Worm (Caenorhabditis elegans): Measurements from ENCODE around the gene F58G6.7.
"Not testable (repeated sequence)": the region's sequence is repeated elsewhere in the genome, so short reads cannot be mapped to it uniquely, and the experiment has no call there.

Gene F58G6.7

DNA sequence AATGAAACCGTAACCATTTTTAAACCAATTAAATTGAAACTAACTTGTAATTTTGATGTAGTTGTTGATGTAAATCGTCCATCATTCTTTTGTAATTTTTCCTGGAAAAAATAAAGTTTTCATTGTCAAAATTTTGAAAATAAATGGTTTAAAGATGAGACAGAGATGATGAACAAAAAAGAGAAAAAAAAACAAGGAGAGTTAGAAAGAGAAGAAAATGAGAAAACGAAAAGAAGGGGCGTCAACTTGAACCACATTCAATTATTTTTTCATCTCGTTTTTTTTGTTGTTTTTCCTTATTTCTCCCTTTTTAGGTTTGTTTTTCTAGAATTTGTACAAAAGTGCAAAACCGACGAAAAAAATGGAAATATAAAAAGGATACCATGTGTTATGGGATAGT, 21.5 kb downstream of the F58G6.7 start, which contains the start of gene nhr-34:
TSS of gene nhr-34 (minus strand) at position 101 of the 400 bp plus-strand sequence.
- no peak for TF ChIP-seq T22C8.4 (GFP tag; IDR thresholded peaks at IDR 0.05)
- TF ChIP-seq tab-1 (GFP tag; IDR thresholded peaks at IDR 0.05): no peak
- TF ChIP-seq cog-1 (tag; optimal IDR thresholded peaks at IDR 0.05): no peak
- TF ChIP-seq flt-1 (GFP tag; IDR thresholded peaks at IDR 0.05): no peak
- TF ChIP-seq ztf-23 (GFP tag; IDR thresholded peaks at IDR 0.05): no peak
- TF ChIP-seq klf-2 (GFP tag; conservative IDR thresholded peaks at IDR 0.05): no peak
- no peak for TF ChIP-seq med-1 (GFP tag; optimal IDR thresholded peaks at IDR 0.05; ENCODE audit: insufficient read depth)
- no peak for TF ChIP-seq ztf-29 (GFP tag; IDR thresholded peaks at IDR 0.05)
- no peak for TF ChIP-seq ref-1 (GFP tag; conservative IDR thresholded peaks at IDR 0.05)

- no peak for TF ChIP-seq med-1 (GFP tag; optimal IDR thresholded peaks at IDR 0.05; ENCODE audit: insufficient read depth)
- TF ChIP-seq flt-1 (GFP tag; IDR thresholded peaks at IDR 0.05): no peak
These were observed 22.4 kb downstream of the F58G6.7 start for ce11 chrIV:9676535-9676934.

ce11 chrIV:9677226-9677992, 23.3 kb downstream of the F58G6.7 start:
- TF ChIP-seq cog-1 (tag; optimal IDR thresholded peaks at IDR 0.05): no peak
- TF ChIP-seq med-1 (GFP tag; optimal IDR thresholded peaks at IDR 0.05; ENCODE audit: insufficient read depth): no peak
- no peak for TF ChIP-seq ztf-23 (GFP tag; IDR thresholded peaks at IDR 0.05)
- TF ChIP-seq ref-1 (GFP tag; conservative IDR thresholded peaks at IDR 0.05): no peak
- no peak for TF ChIP-seq tab-1 (GFP tag; IDR thresholded peaks at IDR 0.05)
- no peak for TF ChIP-seq ztf-29 (GFP tag; IDR thresholded peaks at IDR 0.05)
- no peak for TF ChIP-seq klf-2 (GFP tag; conservative IDR thresholded peaks at IDR 0.05)
- no peak for TF ChIP-seq T22C8.4 (GFP tag; IDR thresholded peaks at IDR 0.05)
- TF ChIP-seq flt-1 (GFP tag; IDR thresholded peaks at IDR 0.05): no peak

DNA sequence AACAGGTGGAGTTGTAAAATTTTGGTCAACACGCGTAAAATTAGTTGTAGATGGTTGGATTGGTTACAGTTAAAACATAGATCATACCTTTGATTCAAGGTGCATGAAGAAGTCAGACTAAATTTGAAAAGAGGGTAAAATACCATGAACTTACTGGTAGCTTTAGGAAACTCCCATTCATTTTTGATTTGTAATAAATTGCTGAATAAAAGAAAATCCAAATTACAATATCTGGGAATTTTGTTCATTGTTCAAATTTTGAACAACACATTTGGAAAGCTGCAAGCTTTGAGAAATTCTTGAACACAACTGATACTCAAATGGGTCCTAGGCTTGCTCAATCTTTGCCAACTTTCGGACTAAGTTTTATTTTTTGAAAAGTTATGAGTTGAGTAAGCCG, 23.9 kb downstream of the F58G6.7 start:
- TF ChIP-seq ztf-23 (GFP tag; IDR thresholded peaks at IDR 0.05): no peak
- no peak for TF ChIP-seq klf-2 (GFP tag; conservative IDR thresholded peaks at IDR 0.05)

ce11 chrIV:9679296-9679695, 25.2 kb downstream of the F58G6.7 start:
- TF ChIP-seq klf-2 (GFP tag; conservative IDR thresholded peaks at IDR 0.05) (no peak), med-1 (GFP tag; optimal IDR thresholded peaks at IDR 0.05; ENCODE audit: insufficient read depth) (no peak), flt-1 (GFP tag; IDR thresholded peaks at IDR 0.05) (no peak), T22C8.4 (GFP tag; IDR thresholded peaks at IDR 0.05) (no peak), tab-1 (GFP tag; IDR thresholded peaks at IDR 0.05) (no peak)

DNA sequence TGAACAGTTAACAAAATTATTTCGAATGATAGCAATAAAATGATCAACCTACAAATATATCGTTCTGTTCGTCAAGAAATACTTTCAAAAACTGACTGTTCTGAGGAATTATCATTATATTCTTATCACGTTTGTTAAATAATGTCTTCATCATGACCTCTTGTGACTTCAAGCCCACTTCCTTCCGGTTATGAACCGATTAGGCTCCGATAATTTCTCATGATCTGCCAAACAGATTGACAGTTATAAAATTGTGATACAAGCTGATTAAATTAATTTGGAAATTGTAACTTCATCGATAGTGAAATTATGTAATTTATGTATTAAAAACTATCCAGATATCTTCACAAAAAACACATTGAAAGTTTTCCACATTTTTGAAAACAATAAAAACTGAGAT, 26.7 kb downstream of the F58G6.7 start, which contains the start of gene ins-8:
TSS of gene ins-8 (minus strand) at position 101 of the 400 bp plus-strand sequence.
- TF ChIP-seq cog-1 (tag; optimal IDR thresholded peaks at IDR 0.05): no peak
- no peak for TF ChIP-seq ref-1 (GFP tag; conservative IDR thresholded peaks at IDR 0.05)
- no peak for TF ChIP-seq tab-1 (GFP tag; IDR thresholded peaks at IDR 0.05)
- TF ChIP-seq ztf-29 (GFP tag; IDR thresholded peaks at IDR 0.05): no peak
- TF ChIP-seq med-1 (GFP tag; optimal IDR thresholded peaks at IDR 0.05; ENCODE audit: insufficient read depth): no peak
- TF ChIP-seq klf-2 (GFP tag; conservative IDR thresholded peaks at IDR 0.05): no peak
- TF ChIP-seq T22C8.4 (GFP tag; IDR thresholded peaks at IDR 0.05): no peak
- no peak for TF ChIP-seq ztf-23 (GFP tag; IDR thresholded peaks at IDR 0.05)
- no peak for TF ChIP-seq flt-1 (GFP tag; IDR thresholded peaks at IDR 0.05)

DNA sequence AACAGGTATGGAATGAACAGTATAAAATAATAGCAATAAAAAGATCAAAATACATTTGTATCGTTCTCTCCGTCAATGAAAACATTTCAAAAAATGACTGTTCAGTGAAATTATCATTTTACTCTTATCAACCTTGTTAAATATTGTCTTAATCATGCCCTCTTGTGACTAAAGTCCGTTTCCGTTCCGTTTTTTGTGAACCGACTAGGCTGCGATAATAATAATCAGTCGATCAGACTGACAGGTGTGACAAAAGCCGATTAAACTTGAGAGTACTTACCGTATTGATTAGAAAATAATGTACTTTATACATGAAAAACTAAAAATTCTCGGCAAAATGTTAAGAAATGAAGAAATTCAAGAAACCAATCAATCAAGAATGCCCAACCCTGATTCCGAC, 28.4 kb downstream of the F58G6.7 start, which contains the start of gene ins-7:
TSS of gene ins-7 (minus strand) at position 332 of the 400 bp plus-strand sequence.
- TF ChIP-seq cog-1 (tag; optimal IDR thresholded peaks at IDR 0.05) (no peak), ztf-23 (GFP tag; IDR thresholded peaks at IDR 0.05) (no peak), tab-1 (GFP tag; IDR thresholded peaks at IDR 0.05) (no peak), med-1 (GFP tag; optimal IDR thresholded peaks at IDR 0.05; ENCODE audit: insufficient read depth) (no peak), ztf-29 (GFP tag; IDR thresholded peaks at IDR 0.05) (no peak), ref-1 (GFP tag; conservative IDR thresholded peaks at IDR 0.05) (no peak), flt-1 (GFP tag; IDR thresholded peaks at IDR 0.05) (no peak), klf-2 (GFP tag; conservative IDR thresholded peaks at IDR 0.05) (no peak)

- TF ChIP-seq cog-1 (tag; optimal IDR thresholded peaks at IDR 0.05) (no peak), flt-1 (GFP tag; IDR thresholded peaks at IDR 0.05) (no peak), ztf-23 (GFP tag; IDR thresholded peaks at IDR 0.05) (no peak), ztf-29 (GFP tag; IDR thresholded peaks at IDR 0.05) (no peak), T22C8.4 (GFP tag; IDR thresholded peaks at IDR 0.05) (no peak), med-1 (GFP tag; optimal IDR thresholded peaks at IDR 0.05; ENCODE audit: insufficient read depth) (no peak), klf-2 (GFP tag; conservative IDR thresholded peaks at IDR 0.05) (no peak), tab-1 (GFP tag; IDR thresholded peaks at IDR 0.05) (no peak), ref-1 (GFP tag; conservative IDR thresholded peaks at IDR 0.05) (no peak)
These were observed 29.3 kb downstream of the F58G6.7 start, which contains the start of the genes htas-1 and ZK1251.3 for ce11 chrIV:9683433-9683832. TSS of gene htas-1 (minus strand) at chrIV:9683533. TSS of gene ZK1251.3 (plus strand) at chrIV:9683658.

- not testable (repeated sequence) for TF ChIP-seq flt-1 (GFP tag; IDR thresholded peaks at IDR 0.05); ref-1 (GFP tag; conservative IDR thresholded peaks at IDR 0.05); med-1 (GFP tag; optimal IDR thresholded peaks at IDR 0.05; ENCODE audit: insufficient read depth)
These were observed 34.6 kb downstream of the F58G6.7 start, which contains the start of gene msp-76 for ce11 chrIV:9688715-9689114. TSS of gene msp-76 (plus strand) at chrIV:9689015.

DNA sequence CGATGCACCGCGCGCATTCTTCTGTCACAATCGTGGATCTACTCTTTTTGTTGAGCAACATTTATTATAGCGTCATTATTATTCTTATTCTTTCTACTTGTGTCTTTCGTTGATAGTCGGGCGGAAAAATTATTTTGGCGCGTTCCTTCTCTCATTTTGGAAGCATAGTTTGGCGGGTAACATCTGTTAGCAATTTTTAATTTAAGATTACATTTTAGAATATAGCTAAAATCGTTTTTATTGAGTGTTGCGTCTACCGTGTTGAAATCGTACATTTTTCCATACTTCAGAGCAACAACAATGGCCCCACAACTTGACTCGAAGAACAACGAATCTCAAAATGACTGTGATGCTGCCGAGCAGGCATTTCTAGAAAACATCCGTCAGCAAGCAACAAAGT, 36.5 kb downstream of the F58G6.7 start, which contains the start of gene sdz-36:
TSS of gene sdz-36 (plus strand) at position 301 of the 400 bp plus-strand sequence.
- TF ChIP-seq ref-1 (GFP tag; conservative IDR thresholded peaks at IDR 0.05): no peak
- TF ChIP-seq T22C8.4 (GFP tag; IDR thresholded peaks at IDR 0.05): no peak
- no peak for TF ChIP-seq tab-1 (GFP tag; IDR thresholded peaks at IDR 0.05)
- TF ChIP-seq ztf-29 (GFP tag; IDR thresholded peaks at IDR 0.05): no peak
- TF ChIP-seq cog-1 (tag; optimal IDR thresholded peaks at IDR 0.05): no peak
